Fruit fly (Drosophila melanogaster) whole organism, wandering third instar larva: Measurements from ENCODE around the gene CG2267.

Experiments used
- Hr83 ChIP-seq: fragments of 200-300 bp; sonication (Bioruptor generic); optimal IDR thresholded peaks from 2 replicates; lab custom pipeline; 2016; ENCODE audit warnings: missing biosample characterization, mild to moderate bottlenecking, missing genetic modification characterization, moderate library complexity; ENCODE audit not compliant: poor library complexity, severe bottlenecking
- Myc ChIP-seq: fragments of >200 bp; optimal IDR thresholded peaks from 2 replicates; lab custom pipeline; 2017
- OdsH ChIP-seq: fragments of 200-800 bp; sonication (Bioruptor generic); optimal IDR thresholded peaks from 2 replicates; lab custom pipeline; 2016; ENCODE audit warnings: missing biosample characterization, mild to moderate bottlenecking, missing genetic modification characterization
- fru ChIP-seq: fragments of 200-800 bp; sonication (Bioruptor generic); optimal IDR thresholded peaks from 3 replicates; lab custom pipeline; 2016; ENCODE audit warnings: missing biosample characterization, mild to moderate bottlenecking, missing genetic modification characterization
- pan ChIP-seq: fragments of >200 bp; optimal IDR thresholded peaks from 2 replicates; lab custom pipeline; 2017

DNA sequence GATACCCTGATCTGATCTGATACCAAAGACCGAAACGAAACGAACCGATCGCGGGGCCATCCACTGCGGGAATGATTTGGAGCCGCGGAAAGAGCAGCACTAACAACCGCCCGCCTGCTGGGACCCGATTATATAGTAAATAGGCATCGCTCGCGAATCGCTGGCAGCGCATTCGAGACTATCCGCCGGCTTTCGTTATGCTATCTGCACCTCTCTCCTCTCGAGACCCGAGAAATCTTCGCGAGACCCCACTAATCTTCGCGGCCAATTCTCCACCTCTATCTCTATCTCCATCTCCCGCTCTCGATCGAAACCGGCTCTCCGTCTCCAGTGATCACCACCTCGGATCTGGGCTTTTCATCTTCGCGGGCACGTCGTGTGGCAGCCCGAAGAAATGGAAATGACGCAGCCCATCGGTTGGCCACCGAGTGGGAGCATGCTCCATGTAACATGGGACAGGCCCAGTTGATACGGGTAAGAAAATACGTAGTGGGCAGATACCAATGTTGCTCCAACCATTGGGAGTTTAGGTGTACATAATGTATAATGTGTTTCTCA, 41.6 kb downstream of the CG2267 start, which contains the start of gene CG9717:
- TF ChIP-seq fru (no peak), Hr83 (no peak), pan (lab: Kevin White, UChicago) (no peak), OdsH (GFP tag; lab: Kevin White, UChicago) (no peak), Myc (lab: Kevin White, UChicago) (no peak)
